Worm (Caenorhabditis elegans) whole organism, mixed stage, embryonic: ENCODE results near the gene ani-1.
A peak's percentile ranks its signal among the peaks of the same experiment; 100 is the strongest.

Source experiments
- M03D4.4 ChIP-seq: sonication (generic microtip); optimal IDR thresholded peaks from 2 replicates; lab custom pipeline; 2017; ENCODE audit warnings: mild to moderate bottlenecking, missing genetic modification characterization, missing compliant biosample characterization
- bed-3 ChIP-seq: fragments of 200-800 bp; sonication (Bioruptor generic); optimal IDR thresholded peaks from 3 replicates; lab custom pipeline; 2018; ENCODE audit warnings: mild to moderate bottlenecking, missing genetic modification characterization, moderate library complexity, missing compliant biosample characterization
- blmp-1 ChIP-seq: fragments of 150-350 bp; optimal IDR thresholded peaks from 2 replicates; lab custom pipeline; 2014; ENCODE audit warnings: missing biosample characterization, missing genetic modification characterization
- ceh-39 ChIP-seq: fragments of 150-350 bp; optimal IDR thresholded peaks from 2 replicates; lab custom pipeline; 2014; ENCODE audit warnings: missing biosample characterization, missing genetic modification characterization
- ceh-43 ChIP-seq: fragments of 200-800 bp; sonication (Bioruptor generic); optimal IDR thresholded peaks from 2 replicates; lab custom pipeline; 2018; ENCODE audit warnings: mild to moderate bottlenecking, missing genetic modification characterization, moderate library complexity, missing compliant biosample characterization
- ceh-83 ChIP-seq: fragments of 200-800 bp; sonication (Bioruptor generic); optimal IDR thresholded peaks from 2 replicates; lab custom pipeline; 2018; ENCODE audit warnings: mild to moderate bottlenecking, missing genetic modification characterization, missing compliant biosample characterization
- ces-1 ChIP-seq: fragments of 150-350 bp; optimal IDR thresholded peaks from 2 replicates; lab custom pipeline; 2014; ENCODE audit warnings: missing biosample characterization, missing genetic modification reagents, missing genetic modification characterization
- cnd-1 ChIP-seq: fragments of 200-800 bp; sonication (Bioruptor generic); optimal IDR thresholded peaks from 2 replicates; lab custom pipeline; 2018; ENCODE audit warnings: mild to moderate bottlenecking, missing genetic modification characterization, missing compliant biosample characterization
- drap-1 ChIP-seq: fragments of 200-800 bp; sonication (Bioruptor generic); optimal IDR thresholded peaks from 3 replicates; lab custom pipeline; 2018; ENCODE audit warnings: mild to moderate bottlenecking, missing genetic modification characterization, missing compliant biosample characterization
- elt-1 ChIP-seq: sonication (generic microtip); optimal IDR thresholded peaks from 2 replicates; lab custom pipeline; 2017; ENCODE audit warnings: missing genetic modification characterization, mild to moderate bottlenecking, missing compliant biosample characterization, antibody characterized with exemption, moderate library complexity, borderline replicate concordance; ENCODE audit not compliant: insufficient read depth
- elt-3 ChIP-seq: fragments of 150-350 bp; optimal IDR thresholded peaks from 2 replicates; lab custom pipeline; 2014; ENCODE audit warnings: missing biosample characterization, missing genetic modification characterization
- flh-1 ChIP-seq: fragments of 200-800 bp; sonication (Bioruptor generic); optimal IDR thresholded peaks from 2 replicates; lab custom pipeline; 2018; ENCODE audit warnings: mild to moderate bottlenecking, missing genetic modification characterization, moderate library complexity, missing compliant biosample characterization
- ham-2 ChIP-seq: fragments of 200-800 bp; sonication (Bioruptor generic); optimal IDR thresholded peaks from 2 replicates; lab custom pipeline; 2018; ENCODE audit warnings: mild to moderate bottlenecking, missing genetic modification characterization, missing compliant biosample characterization
- hlh-1 ChIP-seq: fragments of 150-350 bp; optimal IDR thresholded peaks from 2 replicates; lab custom pipeline; 2014; ENCODE audit warnings: missing biosample characterization, missing genetic modification reagents, missing genetic modification characterization
- lin-13 ChIP-seq: fragments of 150-350 bp; optimal IDR thresholded peaks from 2 replicates; lab custom pipeline; 2014; ENCODE audit warnings: missing biosample characterization, missing genetic modification characterization
- lin-32 ChIP-seq: fragments of 200-800 bp; sonication (Bioruptor generic); optimal IDR thresholded peaks from 2 replicates; lab custom pipeline; 2018; ENCODE audit warnings: mild to moderate bottlenecking, missing genetic modification characterization, missing compliant biosample characterization
- lsy-2 ChIP-seq: fragments of 150-350 bp; optimal IDR thresholded peaks from 2 replicates; lab custom pipeline; 2014; ENCODE audit warnings: missing biosample characterization, missing genetic modification characterization
- mab-5 ChIP-seq: fragments of 150-350 bp; optimal IDR thresholded peaks from 2 replicates; lab custom pipeline; 2014; ENCODE audit warnings: missing biosample characterization, missing genetic modification characterization
- mep-1 ChIP-seq: fragments of 150-350 bp; optimal IDR thresholded peaks from 2 replicates; lab custom pipeline; 2017; ENCODE audit warnings: missing biosample characterization, missing genetic modification reagents, missing genetic modification characterization, inconsistent platforms
- mls-2 ChIP-seq: sonication (generic microtip); optimal IDR thresholded peaks from 2 replicates; lab custom pipeline; 2016; ENCODE audit warnings: mild to moderate bottlenecking, missing genetic modification characterization, moderate library complexity, missing compliant biosample characterization
- nhr-12 ChIP-seq: fragments of 150-350 bp; optimal IDR thresholded peaks from 2 replicates; lab custom pipeline; 2014; ENCODE audit warnings: missing biosample characterization, missing genetic modification characterization
- nhr-2 ChIP-seq: fragments of 150-350 bp; optimal IDR thresholded peaks from 2 replicates; lab custom pipeline; 2014; ENCODE audit warnings: missing biosample characterization, missing genetic modification characterization
- nhr-237 ChIP-seq: fragments of 150-350 bp; optimal IDR thresholded peaks from 2 replicates; lab custom pipeline; 2014; ENCODE audit warnings: missing biosample characterization, missing genetic modification characterization
- nhr-28 ChIP-seq: fragments of 150-350 bp; optimal IDR thresholded peaks from 2 replicates; lab custom pipeline; 2014; ENCODE audit warnings: missing biosample characterization, missing genetic modification characterization
- nhr-76 ChIP-seq: sonication (generic microtip); optimal IDR thresholded peaks from 2 replicates; lab custom pipeline; 2017; ENCODE audit warnings: missing biosample characterization, missing genetic modification characterization
- pha-4 ChIP-seq: fragments of 150-350 bp; optimal IDR thresholded peaks from 2 replicates; lab custom pipeline; 2018; ENCODE audit warnings: missing biosample characterization, missing genetic modification reagents, missing genetic modification characterization
- sem-2 ChIP-seq: fragments of 200-800 bp; sonication (Bioruptor generic); optimal IDR thresholded peaks from 2 replicates; lab custom pipeline; 2018; ENCODE audit warnings: mild to moderate bottlenecking, missing genetic modification characterization, missing compliant biosample characterization
- snpc-4 ChIP-seq: fragments of 150-350 bp; optimal IDR thresholded peaks from 2 replicates; lab custom pipeline; 2014; ENCODE audit warnings: missing biosample characterization, missing genetic modification characterization
- sptf-1 ChIP-seq: sonication (generic microtip); optimal IDR thresholded peaks from 2 replicates; lab custom pipeline; 2017; ENCODE audit warnings: mild to moderate bottlenecking, missing genetic modification characterization, moderate library complexity, missing compliant biosample characterization
- tbx-8 ChIP-seq: fragments of 200-800 bp; sonication (Bioruptor generic); optimal IDR thresholded peaks from 2 replicates; lab custom pipeline; 2018; ENCODE audit warnings: mild to moderate bottlenecking, missing genetic modification characterization, moderate library complexity, missing compliant biosample characterization
- unc-120 ChIP-seq: sonication (generic microtip); optimal IDR thresholded peaks from 2 replicates; lab custom pipeline; 2017; ENCODE audit warnings: missing genetic modification characterization, missing compliant biosample characterization; ENCODE audit not compliant: poor library complexity, severe bottlenecking
- unc-39 ChIP-seq: fragments of 150-350 bp; optimal IDR thresholded peaks from 2 replicates; lab custom pipeline; 2014; ENCODE audit warnings: missing biosample characterization, missing genetic modification characterization
- unc-62 ChIP-seq: fragments of 150-350 bp; optimal IDR thresholded peaks from 2 replicates; lab custom pipeline; 2014; ENCODE audit warnings: missing biosample characterization, missing genetic modification reagents, missing genetic modification characterization
- zip-8 ChIP-seq: fragments of 150-350 bp; optimal IDR thresholded peaks from 2 replicates; lab custom pipeline; 2014; ENCODE audit warnings: missing biosample characterization, missing genetic modification characterization
- ztf-11 ChIP-seq: fragments of 150-350 bp; optimal IDR thresholded peaks from 2 replicates; lab custom pipeline; 2014; ENCODE audit warnings: missing biosample characterization, missing genetic modification characterization

Gene ani-1

ce11 chrIII:12429579-12430084 lies 23.5 kb downstream of the ani-1 start, which contains the start of gene snr-6:
Gene snr-6, minus strand, starts transcription at chrIII:12429629.
- peak; percentile 9 for TF ChIP-seq M03D4.4 (tag; lab: Kevin White, UChicago)
- TF ChIP-seq nhr-2 (tag; lab: Kevin White, UChicago), result no peak
- no peak for TF ChIP-seq flh-1 (GFP tag; lab: Kevin White, UChicago)
- TF ChIP-seq ztf-11 (tag; lab: Kevin White, UChicago), result no peak
- TF ChIP-seq lsy-2 (tag; lab: Kevin White, UChicago), result peak; percentile 98
- no peak for TF ChIP-seq cnd-1 (tag; lab: Kevin White, UChicago)
- no peak for TF ChIP-seq snpc-4 (tag; lab: Kevin White, UChicago)
- peak; percentile 3 for TF ChIP-seq unc-62 (GFP tag; lab: Kevin White, UChicago)
- TF ChIP-seq sptf-1, result peak; percentile 12
- peak; percentile 7 for TF ChIP-seq drap-1 (GFP tag; lab: Kevin White, UChicago)
- no peak for TF ChIP-seq lin-32 (GFP tag; lab: Kevin White, UChicago)
- TF ChIP-seq ceh-43 (GFP tag; lab: Kevin White, UChicago), result no peak
- TF ChIP-seq mep-1, result peak; percentile 86
- TF ChIP-seq elt-3 (tag; lab: Kevin White, UChicago), result no peak
- no peak for TF ChIP-seq nhr-12 (tag; lab: Kevin White, UChicago)
- peak; percentile 73 for TF ChIP-seq nhr-237 (tag; lab: Kevin White, UChicago)
- peak; percentile 61 for TF ChIP-seq ces-1 (GFP tag; lab: Kevin White, UChicago)
- TF ChIP-seq pha-4, result peak; percentile 60
- no peak for TF ChIP-seq mab-5 (tag; lab: Kevin White, UChicago)
- no peak for TF ChIP-seq nhr-76 (tag; lab: Kevin White, UChicago)
- TF ChIP-seq ham-2, result no peak
- no peak for TF ChIP-seq blmp-1 (tag; lab: Kevin White, UChicago)
- no peak for TF ChIP-seq tbx-8 (GFP tag; lab: Kevin White, UChicago)
- TF ChIP-seq bed-3, result no peak
- no peak for TF ChIP-seq sem-2
- no peak for TF ChIP-seq unc-39 (tag; lab: Kevin White, UChicago)
- peak; percentile 52 for TF ChIP-seq lin-13 (tag; lab: Kevin White, UChicago)
- TF ChIP-seq elt-1 (tag; lab: Kevin White, UChicago), result no peak
- peak; percentile 23 for TF ChIP-seq ceh-39 (tag; lab: Kevin White, UChicago)
- no peak for TF ChIP-seq zip-8 (tag; lab: Kevin White, UChicago)
- TF ChIP-seq mls-2 (tag; lab: Kevin White, UChicago), result no peak
- TF ChIP-seq hlh-1 (tag; lab: Kevin White, UChicago), result peak; percentile 50
- peak; percentile 2 for TF ChIP-seq unc-120 (tag; lab: Kevin White, UChicago)
- peak; percentile 23 for TF ChIP-seq ceh-83 (GFP tag; lab: Kevin White, UChicago)
- no peak for TF ChIP-seq nhr-28 (tag; lab: Kevin White, UChicago)

- TF ChIP-seq unc-39 (tag; lab: Kevin White, UChicago) (no peak), nhr-76 (tag; lab: Kevin White, UChicago) (no peak), lin-13 (tag; lab: Kevin White, UChicago) (no peak), M03D4.4 (tag; lab: Kevin White, UChicago) (no peak)
Observed at ce11 chrIII:12428799-12429351, 24.3 kb downstream of the ani-1 start.

DNA sequence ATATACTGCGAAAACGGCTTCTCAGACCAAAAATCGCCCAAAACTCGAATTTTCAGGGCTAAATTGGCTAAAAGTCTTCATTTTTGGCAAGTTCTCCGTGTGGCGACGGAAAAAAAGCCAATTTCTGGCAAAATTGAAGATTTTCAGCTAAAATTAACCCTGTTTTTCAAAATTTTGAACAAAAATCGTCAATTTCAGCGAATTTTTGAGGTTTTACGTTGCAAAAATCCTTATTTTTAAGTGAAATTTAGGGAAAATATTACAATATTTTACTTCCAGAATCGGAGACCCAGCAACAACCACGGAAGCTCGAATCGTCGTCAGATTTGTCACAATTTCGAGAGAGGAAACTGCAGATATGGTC lies 24.9 kb downstream of the ani-1 start:
- no peak for TF ChIP-seq mls-2 (tag; lab: Kevin White, UChicago)
- TF ChIP-seq M03D4.4 (tag; lab: Kevin White, UChicago), result no peak
- no peak for TF ChIP-seq nhr-76 (tag; lab: Kevin White, UChicago)
- TF ChIP-seq drap-1 (GFP tag; lab: Kevin White, UChicago), result no peak
- no peak for TF ChIP-seq nhr-237 (tag; lab: Kevin White, UChicago)
